Worm (Caenorhabditis elegans): Measurements from ENCODE around the gene B0228.1.

Gene B0228.1

ce11 chrII:7794222-7794621 lies 39.1 kb downstream of the B0228.1 start, which contains the start of gene glr-4:
glr-4 (minus strand) TSS chrII:7794322.
- TF ChIP-seq lin-15B (tag; optimal IDR thresholded peaks at IDR 0.05) = no peak
- no peak for TF ChIP-seq hpl-2 (GFP tag; optimal IDR thresholded peaks at IDR 0.05)
- TF ChIP-seq lin-39 (tag; optimal IDR thresholded peaks at IDR 0.05) = no peak
- no peak for TF ChIP-seq ceh-90 (tag; optimal IDR thresholded peaks at IDR 0.05)
- TF ChIP-seq nhr-84 (tag; optimal IDR thresholded peaks at IDR 0.05) = no peak

ce11 chrII:7795299-7795698 lies 40.2 kb downstream of the B0228.1 start:
- TF ChIP-seq snu-23 (GFP tag; optimal IDR thresholded peaks at IDR 0.05) (no peak), nhr-84 (tag; optimal IDR thresholded peaks at IDR 0.05) (no peak), efl-3 (GFP tag; optimal IDR thresholded peaks at IDR 0.05) (no peak), nhr-76 (tag; optimal IDR thresholded peaks at IDR 0.05) (no peak), isw-1 (GFP tag; IDR thresholded peaks at IDR 0.05) (no peak), lin-14 (GFP tag; optimal IDR thresholded peaks at IDR 0.05) (peak; percentile 48), lin-13 (GFP tag; optimal IDR thresholded peaks at IDR 0.05) (no peak), fkh-10 (GFP tag; optimal IDR thresholded peaks at IDR 0.05) (peak; percentile 47), ama-1 (optimal IDR thresholded peaks at IDR 0.05) (no peak), mab-9 (GFP tag; IDR thresholded peaks at IDR 0.05) (no peak), nhr-11 (tag; optimal IDR thresholded peaks at IDR 0.05) (no peak), elt-3 (tag; optimal IDR thresholded peaks at IDR 0.05) (no peak), alr-1 (tag; optimal IDR thresholded peaks at IDR 0.05; ENCODE audit: borderline replicate concordance) (no peak), unc-62 (GFP tag; optimal IDR thresholded peaks at IDR 0.05) (no peak), ceh-63 (GFP tag; optimal IDR thresholded peaks at IDR 0.05) (no peak), Y116A8C.19 (tag; optimal IDR thresholded peaks at IDR 0.05; ENCODE audit: borderline replicate concordance) (no peak), dsc-1 (tag; optimal IDR thresholded peaks at IDR 0.05) (no peak), irx-1 (tag; optimal IDR thresholded peaks at IDR 0.05) (no peak)

- no peak for TF ChIP-seq ama-1 (optimal IDR thresholded peaks at IDR 0.05)
- no peak for TF ChIP-seq dpl-1 (GFP tag; optimal IDR thresholded peaks at IDR 0.05)
- no peak for TF ChIP-seq nhr-71 (tag; optimal IDR thresholded peaks at IDR 0.05)
- no peak for TF ChIP-seq fkh-4 (tag; optimal IDR thresholded peaks at IDR 0.05; ENCODE audit: borderline replicate concordance)
- no peak for TF ChIP-seq unc-130 (tag; optimal IDR thresholded peaks at IDR 0.05)
- TF ChIP-seq rnt-1 (tag; optimal IDR thresholded peaks at IDR 0.05) = no peak
- TF ChIP-seq skn-1 (tag; optimal IDR thresholded peaks at IDR 0.05) = no peak
- TF ChIP-seq nhr-237 (tag; optimal IDR thresholded peaks at IDR 0.05) = no peak
These were observed 46.1 kb downstream of the B0228.1 start for ce11 chrII:7801255-7801654.

ce11 chrII:7801899-7802298 lies 46.8 kb downstream of the B0228.1 start:
- TF ChIP-seq efl-3 (GFP tag; optimal IDR thresholded peaks at IDR 0.05) (peak; percentile 6), F16B12.6 (tag; optimal IDR thresholded peaks at IDR 0.05) (no peak), rnt-1 (tag; optimal IDR thresholded peaks at IDR 0.05) (peak; percentile 42), fos-1 (tag; optimal IDR thresholded peaks at IDR 0.05) (no peak), tlp-1 (tag; optimal IDR thresholded peaks at IDR 0.05) (peak; percentile 20), lin-14 (GFP tag; optimal IDR thresholded peaks at IDR 0.05) (peak; percentile 56), ceh-88 (GFP tag; IDR thresholded peaks at IDR 0.05) (no peak), blmp-1 (tag; optimal IDR thresholded peaks at IDR 0.05) (peak; percentile 38), nhr-85 (tag) (peak; percentile 92)

- TF ChIP-seq pax-3 (tag; optimal IDR thresholded peaks at IDR 0.05) (no peak), egl-13 (tag; optimal IDR thresholded peaks at IDR 0.05) (no peak), unc-30 (tag; optimal IDR thresholded peaks at IDR 0.05) (no peak), fkh-10 (GFP tag; optimal IDR thresholded peaks at IDR 0.05) (no peak), C34B4.2 (tag; optimal IDR thresholded peaks at IDR 0.05) (no peak), sox-4 (tag; optimal IDR thresholded peaks at IDR 0.05) (no peak), ama-1 (optimal IDR thresholded peaks at IDR 0.05) (no peak), tbx-2 (tag; optimal IDR thresholded peaks at IDR 0.05) (no peak), lin-14 (GFP tag; optimal IDR thresholded peaks at IDR 0.05) (peak; percentile 18), zip-4 (GFP tag; optimal IDR thresholded peaks at IDR 0.05) (no peak), nhr-85 (tag) (peak; percentile 49), isw-1 (GFP tag; IDR thresholded peaks at IDR 0.05) (no peak), blmp-1 (tag; optimal IDR thresholded peaks at IDR 0.05) (peak; percentile 49), lin-35 (GFP tag; optimal IDR thresholded peaks at IDR 0.05) (no peak), lir-3 (tag; optimal IDR thresholded peaks at IDR 0.05; ENCODE audit: poor library complexity) (no peak), dsc-1 (tag; optimal IDR thresholded peaks at IDR 0.05) (no peak), ets-5 (GFP tag; IDR thresholded peaks at IDR 0.05) (no peak), nhr-47 (tag; optimal IDR thresholded peaks at IDR 0.05) (no peak), mef-2 (tag; optimal IDR thresholded peaks at IDR 0.05) (no peak)
These were observed 48.0 kb downstream of the B0228.1 start for ce11 chrII:7803174-7803573.
